Fruit fly (Drosophila melanogaster) whole organism, embryonic: ENCODE data around the gene sqh.
A peak's percentile ranks its signal among the peaks of the same experiment; 100 is the strongest.

ENCODE experiments used
- Aef1 ChIP-seq: fragments of 200-800 bp; sonication (Bioruptor generic); IDR thresholded peaks from 3 replicates; pipeline ENCODE4 v1.3.6; 2022; ENCODE audit warnings: missing biosample characterization, missing genetic modification characterization
- Atf6 ChIP-seq: fragments of 200-800 bp; sonication (Bioruptor generic); IDR thresholded peaks from 2 replicates; pipeline ENCODE4 v1.3.6; 2022; ENCODE audit warnings: missing biosample characterization, missing genetic modification characterization
- Blimp-1 ChIP-seq: fragments of 200-800 bp; sonication (Bioruptor generic); optimal IDR thresholded peaks from 3 replicates; lab custom pipeline; 2018; ENCODE audit warnings: missing biosample characterization, missing genetic modification characterization, mild to moderate bottlenecking, moderate library complexity, missing genetic modification reagents
- CG10147 ChIP-seq: fragments of 200-800 bp; sonication (Bioruptor generic); optimal IDR thresholded peaks from 2 replicates; lab custom pipeline; 2019; ENCODE audit warnings: missing biosample characterization, mild to moderate bottlenecking, missing genetic modification characterization, moderate library complexity
- CG11695 ChIP-seq: fragments of 200-800 bp; sonication (Bioruptor generic); IDR thresholded peaks from 3 replicates; pipeline ENCODE4 v1.3.6; 2022; ENCODE audit warnings: missing biosample characterization, missing genetic modification characterization
- CG14667 ChIP-seq: fragments of 200-800 bp; sonication (Bioruptor generic); IDR thresholded peaks from 2 replicates; pipeline ENCODE4 v1.3.6; 2022; ENCODE audit warnings: missing biosample characterization, missing genetic modification characterization
- CG14860 ChIP-seq: fragments of 200-800 bp; sonication (Bioruptor generic); IDR thresholded peaks from 3 replicates; pipeline ENCODE4 v1.3.6; 2022; ENCODE audit warnings: missing biosample characterization, missing genetic modification characterization; ENCODE audit not compliant: partially characterized antibody
- CG1647 ChIP-seq: fragments of 200-800 bp; sonication (Bioruptor generic); optimal IDR thresholded peaks from 3 replicates; lab custom pipeline; 2016; ENCODE audit warnings: missing biosample characterization, missing genetic modification characterization
- CG18764 ChIP-seq: fragments of 200-800 bp; sonication (Bioruptor generic); optimal IDR thresholded peaks from 3 replicates; lab custom pipeline; 2016; ENCODE audit warnings: missing biosample characterization, missing genetic modification characterization
- CG2120 ChIP-seq: fragments of 200-800 bp; sonication (Bioruptor generic); optimal IDR thresholded peaks from 3 replicates; lab custom pipeline; 2016; ENCODE audit warnings: missing biosample characterization, missing genetic modification characterization
- CG31441 ChIP-seq: fragments of 200-800 bp; sonication (Bioruptor generic); IDR thresholded peaks from 2 replicates; pipeline ENCODE4 v1.3.6; 2022; ENCODE audit warnings: missing biosample characterization, missing genetic modification characterization
- CG32772 ChIP-seq: fragments of 200-800 bp; sonication (Bioruptor generic); IDR thresholded peaks from 2 replicates; pipeline ENCODE4 v1.3.6; 2022; ENCODE audit warnings: missing biosample characterization, missing genetic modification characterization
- CG3281 ChIP-seq: fragments of 200-800 bp; sonication (Bioruptor generic); optimal IDR thresholded peaks from 3 replicates; lab custom pipeline; 2017; ENCODE audit warnings: missing biosample characterization, mild to moderate bottlenecking, missing genetic modification characterization
- CG34224 ChIP-seq: fragments of 200-800 bp; sonication (Bioruptor generic); IDR thresholded peaks from 3 replicates; pipeline ENCODE4 v1.3.6; 2022; ENCODE audit warnings: missing biosample characterization, missing genetic modification characterization; ENCODE audit not compliant: partially characterized antibody
- CG3726 ChIP-seq: fragments of 200-800 bp; sonication (Bioruptor generic); IDR thresholded peaks from 3 replicates; pipeline ENCODE4, ENCODE4 v1.3.6; 2022; ENCODE audit warnings: missing biosample characterization, missing genetic modification characterization
- CG4424 ChIP-seq: fragments of 200-800 bp; sonication (Bioruptor generic); optimal IDR thresholded peaks from 3 replicates; lab custom pipeline; 2016; ENCODE audit warnings: missing biosample characterization, missing genetic modification characterization
- CG7556 ChIP-seq: fragments of 200-800 bp; sonication (Bioruptor generic); optimal IDR thresholded peaks from 2 replicates; lab custom pipeline; 2017; ENCODE audit warnings: missing biosample characterization, mild to moderate bottlenecking, missing genetic modification characterization
- CG8290 ChIP-seq, 3 experiments: fragments of 200-800 bp; sonication (Bioruptor generic); optimal IDR thresholded peaks; 2 replicates each; lab custom pipeline; 2016 to 2019; ENCODE audit warnings: missing biosample characterization in 3 of 3, missing genetic modification characterization in 3 of 3, mild to moderate bottlenecking in 2 of 3, moderate library complexity in 1 of 3
- Chrac-16 ChIP-seq: fragments of 200-800 bp; sonication (Bioruptor generic); optimal IDR thresholded peaks from 3 replicates; lab custom pipeline; 2016; ENCODE audit warnings: missing biosample characterization, missing genetic modification characterization
- Dip3 ChIP-seq: fragments of 200-800 bp; sonication (Bioruptor generic); optimal IDR thresholded peaks from 3 replicates; lab custom pipeline; 2016; ENCODE audit warnings: missing biosample characterization, missing genetic modification characterization
- Drgx ChIP-seq: fragments of 200-800 bp; sonication (Bioruptor generic); IDR thresholded peaks from 2 replicates; pipeline ENCODE4 v1.3.6; 2022; ENCODE audit warnings: missing biosample characterization, missing genetic modification characterization
- E2f1 ChIP-seq: fragments of 200-800 bp; sonication (Bioruptor generic); IDR thresholded peaks from 2 replicates; pipeline ENCODE4 v1.3.6; 2022; ENCODE audit warnings: missing biosample characterization, missing genetic modification characterization
- Fer2 ChIP-seq: fragments of 200-800 bp; sonication (Bioruptor generic); optimal IDR thresholded peaks from 2 replicates; lab custom pipeline; 2018; ENCODE audit warnings: missing biosample characterization, mild to moderate bottlenecking, missing genetic modification characterization, moderate library complexity
- H15 ChIP-seq: fragments of 200-800 bp; sonication (Bioruptor generic); IDR thresholded peaks from 3 replicates; pipeline ENCODE4 v1.3.6; 2022; ENCODE audit warnings: missing biosample characterization, missing genetic modification characterization
- HmgD ChIP-seq: fragments of 200-800 bp; sonication (Bioruptor generic); optimal IDR thresholded peaks from 3 replicates; lab custom pipeline; 2016; ENCODE audit warnings: missing biosample characterization, missing genetic modification characterization
- MBD-R2 ChIP-seq: fragments of 200-800 bp; sonication (Bioruptor generic); IDR thresholded peaks from 2 replicates; pipeline ENCODE4 v1.3.6; 2022; ENCODE audit warnings: missing biosample characterization, missing genetic modification characterization
- Med ChIP-seq: fragments of 200-800 bp; sonication (Bioruptor generic); peaks from one replicate; lab custom pipeline; 2016; ENCODE audit warnings: missing biosample characterization, missing genetic modification characterization, mild to moderate bottlenecking, inconsistent platforms, moderate library complexity
- Myb ChIP-seq: fragments of 200-800 bp; sonication (Bioruptor generic); optimal IDR thresholded peaks from 2 replicates; lab custom pipeline; 2016; ENCODE audit warnings: missing biosample characterization, missing genetic modification characterization
- NfI ChIP-seq: fragments of 200-800 bp; sonication (Bioruptor generic); optimal IDR thresholded peaks from 3 replicates; lab custom pipeline; 2018; ENCODE audit warnings: missing biosample characterization, mild to moderate bottlenecking, missing genetic modification characterization, moderate library complexity
- Ptx1 ChIP-seq: fragments of 200-800 bp; sonication (Bioruptor generic); IDR thresholded peaks from 2 replicates; pipeline ENCODE4 v1.3.6; 2022; ENCODE audit warnings: missing biosample characterization, missing genetic modification characterization
- Rx ChIP-seq: fragments of 200-800 bp; sonication (Bioruptor generic); IDR thresholded peaks from 2 replicates; pipeline ENCODE4 v1.3.6; 2022; ENCODE audit warnings: missing biosample characterization, missing genetic modification characterization
- Sox102F ChIP-seq: fragments of 200-800 bp; sonication (Bioruptor generic); optimal IDR thresholded peaks from 2 replicates; lab custom pipeline; 2018; ENCODE audit warnings: missing biosample characterization, mild to moderate bottlenecking, missing genetic modification characterization, moderate library complexity
- ase ChIP-seq: fragments of 200-800 bp; sonication (Bioruptor generic); IDR thresholded peaks from 3 replicates; pipeline ENCODE4 v1.3.6; 2022; ENCODE audit warnings: missing biosample characterization, missing genetic modification characterization
- ci ChIP-seq: fragments of 200-800 bp; sonication (Bioruptor generic); IDR thresholded peaks from 3 replicates; pipeline ENCODE4 v1.3.6; 2022; ENCODE audit warnings: missing biosample characterization, missing genetic modification characterization
- da ChIP-seq: fragments of 200-800 bp; sonication (Bioruptor generic); optimal IDR thresholded peaks from 2 replicates; lab custom pipeline; 2016; ENCODE audit warnings: missing biosample characterization, missing genetic modification characterization
- dmrt99B ChIP-seq: fragments of 200-800 bp; sonication (Bioruptor generic); optimal IDR thresholded peaks from 2 replicates; lab custom pipeline; 2018; ENCODE audit warnings: missing biosample characterization, mild to moderate bottlenecking, missing genetic modification characterization, moderate library complexity
- eve ChIP-seq, 2 experiments: fragments of >200 bp; optimal IDR thresholded peaks; 2 replicates each; lab custom pipeline; 2017; ENCODE audit warnings: missing biosample characterization in 2 of 2, missing genetic modification characterization in 2 of 2
- ewg ChIP-seq: fragments of 200-800 bp; sonication (Bioruptor generic); optimal IDR thresholded peaks from 3 replicates; lab custom pipeline; 2017; ENCODE audit warnings: mild to moderate bottlenecking, missing biosample characterization, missing genetic modification reagents, missing genetic modification characterization
- gem ChIP-seq: fragments of 200-800 bp; sonication (Bioruptor generic); optimal IDR thresholded peaks from 2 replicates; lab custom pipeline; 2019; ENCODE audit warnings: missing biosample characterization, mild to moderate bottlenecking, missing genetic modification characterization, moderate library complexity
- gfzf ChIP-seq: fragments of 200-800 bp; sonication (Bioruptor generic); optimal IDR thresholded peaks from 2 replicates; lab custom pipeline; 2016; ENCODE audit warnings: missing biosample characterization, mild to moderate bottlenecking, missing genetic modification characterization, moderate library complexity
- gro ChIP-seq: fragments of 200-800 bp; sonication (Bioruptor generic); optimal IDR thresholded peaks from 2 replicates; lab custom pipeline; 2016; ENCODE audit warnings: missing biosample characterization, missing genetic modification characterization
- lab ChIP-seq: fragments of 200-800 bp; sonication (Bioruptor generic); optimal IDR thresholded peaks from 3 replicates; lab custom pipeline; 2017; ENCODE audit warnings: missing biosample characterization, missing genetic modification characterization, mild to moderate bottlenecking, moderate library complexity, missing genetic modification reagents
- lilli ChIP-seq: fragments of 200-800 bp; sonication (Bioruptor generic); optimal IDR thresholded peaks from 3 replicates; lab custom pipeline; 2016; ENCODE audit warnings: missing biosample characterization, missing genetic modification characterization
- nmo ChIP-seq: fragments of 200-800 bp; sonication (Bioruptor generic); optimal IDR thresholded peaks from 2 replicates; lab custom pipeline; 2018; ENCODE audit warnings: missing biosample characterization, mild to moderate bottlenecking, missing genetic modification characterization, moderate library complexity
- peb ChIP-seq: fragments of 200-800 bp; sonication (Bioruptor generic); IDR thresholded peaks from 2 replicates; pipeline ENCODE4 v1.3.6; 2022; ENCODE audit warnings: missing biosample characterization, missing genetic modification characterization
- run ChIP-seq: fragments of 200-800 bp; sonication (Bioruptor generic); optimal IDR thresholded peaks from 3 replicates; lab custom pipeline; 2018; ENCODE audit warnings: missing biosample characterization, mild to moderate bottlenecking, missing genetic modification characterization
- sisA ChIP-seq: fragments of 200-800 bp; sonication (Bioruptor generic); IDR thresholded peaks from 2 replicates; pipeline ENCODE4 v1.3.6; 2022; ENCODE audit warnings: missing biosample characterization, missing genetic modification characterization
- sob ChIP-seq: fragments of 200-800 bp; sonication (Bioruptor generic); IDR thresholded peaks from 2 replicates; pipeline ENCODE4 v1.3.6; 2022; ENCODE audit warnings: missing biosample characterization, missing genetic modification characterization
- stwl ChIP-seq: fragments of 200-800 bp; sonication (Bioruptor generic); optimal IDR thresholded peaks from 3 replicates; lab custom pipeline; 2018; ENCODE audit warnings: missing biosample characterization, mild to moderate bottlenecking, missing genetic modification characterization, moderate library complexity
- vvl ChIP-seq: fragments of 200-800 bp; sonication (Bioruptor generic); IDR thresholded peaks from 2 replicates; pipeline ENCODE4 v1.3.6; 2022; ENCODE audit warnings: missing biosample characterization, missing genetic modification characterization

sqh gene

DNA sequence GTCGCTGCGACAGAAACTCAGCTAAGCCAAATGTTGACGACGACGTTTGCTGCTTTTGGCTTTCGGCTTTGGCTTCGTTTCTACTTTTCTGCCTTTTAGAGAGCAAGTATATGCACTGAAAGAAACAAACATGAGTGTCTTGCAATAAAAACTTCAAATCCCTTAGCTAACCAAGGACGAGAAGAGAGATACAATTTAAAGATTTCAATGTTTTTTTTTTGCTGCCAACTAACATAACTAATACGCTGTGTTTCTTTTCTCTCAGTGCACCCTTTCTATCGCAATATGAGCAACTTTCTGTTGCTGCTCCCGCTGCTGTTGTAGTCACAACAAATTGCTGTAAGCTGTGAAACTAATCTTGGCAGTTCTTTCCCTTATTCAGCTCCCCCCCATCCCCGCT, 45.5 kb downstream of the sqh start (continued):
- TF ChIP-seq CG10147 (GFP tag; lab: Kevin White, UChicago), result peak; percentile 57
- TF ChIP-seq Blimp-1, result peak; percentile 36
- TF ChIP-seq MBD-R2, result peak; percentile 28; the same call in 1 of the 2 replicates
- peak in 1 of 2 experiments; percentile 9 for TF ChIP-seq eve (GFP tag; optimal IDR thresholded peaks at IDR 0.05; lab: Kevin White, UChicago)
- TF ChIP-seq dmrt99B (tag; lab: Kevin White, UChicago), result peak; percentile 58
- TF ChIP-seq CG1647 (GFP tag; lab: Kevin White, UChicago), result peak; percentile 4
- 0 out of 3 replicates have a peak, but pooled peaks have one; percentile 66 for TF ChIP-seq ci (GFP tag; lab: Robert Waterston, UW)
- TF ChIP-seq vvl (GFP tag; lab: Robert Waterston, UW), result peak; percentile 74
- peak; percentile 17 for TF ChIP-seq Dip3 (GFP tag; lab: Kevin White, UChicago)
- TF ChIP-seq gem (tag; lab: Kevin White, UChicago), result peak; percentile 49
- TF ChIP-seq CG4424, result peak; percentile 2
- TF ChIP-seq NfI (GFP tag; lab: Kevin White, UChicago), result peak; percentile 27
- peak; percentile 6 for TF ChIP-seq CG18764
- 0 out of 2 replicates have a peak, but pooled peaks have one; percentile 40 for TF ChIP-seq CG14667 (GFP tag; lab: Robert Waterston, UW)
- TF ChIP-seq CG7556 (GFP tag; lab: Kevin White, UChicago), result peak; percentile 26
- no peak for TF ChIP-seq Fer2 (tag; lab: Kevin White, UChicago)
- TF ChIP-seq peb (GFP tag; lab: Robert Waterston, UW), result no peak
- TF ChIP-seq E2f1 (GFP tag; lab: Robert Waterston, UW), result peak; percentile 48
- TF ChIP-seq sisA (GFP tag; lab: Robert Waterston, UW), result peak; percentile 66
- TF ChIP-seq stwl (tag; lab: Kevin White, UChicago), result no peak
- TF ChIP-seq CG32772, result 0 out of 2 replicates have a peak, but pooled peaks have one; percentile 24
- TF ChIP-seq CG34224 (GFP tag; lab: Robert Waterston, UW), result no peak
- no peak for TF ChIP-seq CG8290 (GFP tag; optimal IDR thresholded peaks at IDR 0.05; lab: Kevin White, UChicago)
- TF ChIP-seq CG8290 (tag; optimal IDR thresholded peaks at IDR 0.05; lab: Kevin White, UChicago), result peak in 1 of 2 experiments; percentile 33
- TF ChIP-seq lab (GFP tag; lab: Kevin White, UChicago), result peak; percentile 63
- TF ChIP-seq gro (GFP tag; lab: Kevin White, UChicago), result peak; percentile 27
- 0 out of 3 replicates have a peak, but pooled peaks have one; percentile 37 for TF ChIP-seq CG3726
- peak; percentile 9 for TF ChIP-seq Myb (GFP tag; lab: Kevin White, UChicago)
- TF ChIP-seq CG2120 (GFP tag; lab: Kevin White, UChicago), result peak; percentile 52
- peak; percentile 88 for TF ChIP-seq Med
- no peak for TF ChIP-seq HmgD
- TF ChIP-seq ewg (GFP tag; lab: Kevin White, UChicago), result no peak
- peak; percentile 66 for TF ChIP-seq Rx
- TF ChIP-seq Ptx1 (GFP tag; lab: Robert Waterston, UW), result peak; percentile 58; the same call in 1 of the 2 replicates
- no peak for TF ChIP-seq run (tag; lab: Kevin White, UChicago)
- no peak for TF ChIP-seq CG14860 (GFP tag; lab: Robert Waterston, UW)
- 0 out of 3 replicates have a peak, but pooled peaks have one; percentile 11 for TF ChIP-seq ase (GFP tag; lab: Robert Waterston, UW)
- peak; percentile 43; the same call in 1 of the 2 replicates for TF ChIP-seq Atf6
- peak; percentile 57 for TF ChIP-seq Drgx (GFP tag; lab: Robert Waterston, UW)
- TF ChIP-seq H15 (GFP tag; lab: Robert Waterston, UW), result peak; percentile 55; the same call in 1 of the 3 replicates
- no peak for TF ChIP-seq da (GFP tag; lab: Kevin White, UChicago)
- TF ChIP-seq CG3281 (GFP tag; lab: Kevin White, UChicago), result peak; percentile 44
- TF ChIP-seq CG31441, result 0 out of 2 replicates have a peak, but pooled peaks have one; percentile 30
- TF ChIP-seq CG11695 (GFP tag; lab: Robert Waterston, UW), result peak; percentile 56; the same call in 1 of the 3 replicates
- peak; percentile 28 for TF ChIP-seq Sox102F (GFP tag; lab: Kevin White, UChicago)
- peak; percentile 50; the same call in 2 of the 3 replicates for TF ChIP-seq Aef1
- TF ChIP-seq lilli (GFP tag; lab: Kevin White, UChicago), result peak; percentile 41
- TF ChIP-seq nmo (GFP tag; lab: Kevin White, UChicago), result peak; percentile 26
- peak; percentile 41; the same call in 1 of the 2 replicates for TF ChIP-seq sob (GFP tag; lab: Robert Waterston, UW)
- TF ChIP-seq Chrac-16, result peak; percentile 9
- TF ChIP-seq gfzf (GFP tag; lab: Kevin White, UChicago), result no peak
